Worm (Caenorhabditis elegans) whole organism, mixed stage, embryonic: ENCODE data around the gene C17G10.1.

ENCODE experiments used
- M03D4.4 ChIP-seq: sonication (generic microtip); optimal IDR thresholded peaks from 2 replicates; lab custom pipeline; 2017; ENCODE audit warnings: mild to moderate bottlenecking, missing genetic modification characterization, missing compliant biosample characterization
- bed-3 ChIP-seq: fragments of 200-800 bp; sonication (Bioruptor generic); optimal IDR thresholded peaks from 3 replicates; lab custom pipeline; 2018; ENCODE audit warnings: mild to moderate bottlenecking, missing genetic modification characterization, moderate library complexity, missing compliant biosample characterization
- blmp-1 ChIP-seq: fragments of 150-350 bp; optimal IDR thresholded peaks from 2 replicates; lab custom pipeline; 2014; ENCODE audit warnings: missing biosample characterization, missing genetic modification characterization
- ceh-83 ChIP-seq: fragments of 200-800 bp; sonication (Bioruptor generic); optimal IDR thresholded peaks from 2 replicates; lab custom pipeline; 2018; ENCODE audit warnings: mild to moderate bottlenecking, missing genetic modification characterization, missing compliant biosample characterization
- ces-1 ChIP-seq: fragments of 150-350 bp; optimal IDR thresholded peaks from 2 replicates; lab custom pipeline; 2014; ENCODE audit warnings: missing biosample characterization, missing genetic modification reagents, missing genetic modification characterization
- elt-1 ChIP-seq: sonication (generic microtip); optimal IDR thresholded peaks from 2 replicates; lab custom pipeline; 2017; ENCODE audit warnings: missing genetic modification characterization, mild to moderate bottlenecking, missing compliant biosample characterization, antibody characterized with exemption, moderate library complexity, borderline replicate concordance; ENCODE audit not compliant: insufficient read depth
- flh-1 ChIP-seq: fragments of 200-800 bp; sonication (Bioruptor generic); optimal IDR thresholded peaks from 2 replicates; lab custom pipeline; 2018; ENCODE audit warnings: mild to moderate bottlenecking, missing genetic modification characterization, moderate library complexity, missing compliant biosample characterization
- lin-13 ChIP-seq: fragments of 150-350 bp; optimal IDR thresholded peaks from 2 replicates; lab custom pipeline; 2014; ENCODE audit warnings: missing biosample characterization, missing genetic modification characterization
- lin-32 ChIP-seq: fragments of 200-800 bp; sonication (Bioruptor generic); optimal IDR thresholded peaks from 2 replicates; lab custom pipeline; 2018; ENCODE audit warnings: mild to moderate bottlenecking, missing genetic modification characterization, missing compliant biosample characterization
- mab-5 ChIP-seq: fragments of 150-350 bp; optimal IDR thresholded peaks from 2 replicates; lab custom pipeline; 2014; ENCODE audit warnings: missing biosample characterization, missing genetic modification characterization
- nhr-2 ChIP-seq: fragments of 150-350 bp; optimal IDR thresholded peaks from 2 replicates; lab custom pipeline; 2014; ENCODE audit warnings: missing biosample characterization, missing genetic modification characterization
- nhr-76 ChIP-seq: sonication (generic microtip); optimal IDR thresholded peaks from 2 replicates; lab custom pipeline; 2017; ENCODE audit warnings: missing biosample characterization, missing genetic modification characterization
- tbx-8 ChIP-seq: fragments of 200-800 bp; sonication (Bioruptor generic); optimal IDR thresholded peaks from 2 replicates; lab custom pipeline; 2018; ENCODE audit warnings: mild to moderate bottlenecking, missing genetic modification characterization, moderate library complexity, missing compliant biosample characterization

Gene C17G10.1

DNA sequence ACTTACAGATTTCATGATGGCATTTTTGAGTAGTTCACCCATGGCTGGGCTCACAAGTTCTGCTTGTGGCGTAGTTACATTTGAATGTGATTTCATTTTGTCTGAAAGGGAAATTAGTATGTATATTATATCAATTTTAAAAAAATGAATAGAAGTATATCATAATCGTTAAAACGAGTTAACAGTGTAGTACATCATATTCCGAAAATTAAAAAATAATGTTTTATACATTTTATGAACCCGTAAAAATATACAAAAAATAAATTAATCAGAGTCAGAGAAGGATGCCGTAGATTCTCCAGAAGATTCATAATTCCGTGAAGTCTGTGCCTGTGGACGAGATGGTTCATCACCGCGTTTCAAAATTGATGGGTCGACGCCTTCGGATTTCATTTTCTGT is 50.6 kb downstream of the C17G10.1 start, which contains the start of gene F59E12.9:
F59E12.9 (minus strand) TSS at position 101 of the 400 bp plus-strand sequence.
- TF ChIP-seq M03D4.4 (tag; lab: Kevin White, UChicago) (no peak), elt-1 (tag; lab: Kevin White, UChicago) (no peak), lin-32 (GFP tag; lab: Kevin White, UChicago) (no peak), blmp-1 (tag; lab: Kevin White, UChicago) (no peak), bed-3 (GFP tag; lab: Kevin White, UChicago) (no peak), nhr-2 (no peak), ces-1 (GFP tag; lab: Kevin White, UChicago) (no peak), tbx-8 (GFP tag; lab: Kevin White, UChicago) (no peak), nhr-76 (tag; lab: Kevin White, UChicago) (no peak), ceh-83 (no peak), lin-13 (tag; lab: Kevin White, UChicago) (no peak), mab-5 (tag; lab: Kevin White, UChicago) (no peak), flh-1 (GFP tag; lab: Kevin White, UChicago) (no peak)
